Fruit fly (Drosophila melanogaster) S2 (cell line): ENCODE data around the gene CG10479.

Experiments used
- CG8478 ChIP-seq: fragments of >200 bp; optimal IDR thresholded peaks from 2 replicates; lab custom pipeline; 2018
- CTCF ChIP-seq, 2 experiments: fragments of >200 bp; optimal IDR thresholded peaks; 2 replicates each; lab custom pipeline; 2018

dm6 chr3L:6022142-6022541 lies 46.3 kb upstream of the CG10479 start:
- TF ChIP-seq CG8478 (no peak), CTCF (optimal IDR thresholded peaks at IDR 0.05; lab: Kevin White, UChicago) (no peak)
